Worm (Caenorhabditis elegans): Measurements from ENCODE around the gene kbp-3.

- no peak for TF ChIP-seq him-1 (tag; optimal IDR thresholded peaks at IDR 0.05)
- TF ChIP-seq W03F9.2 (tag; optimal IDR thresholded peaks at IDR 0.05), result no peak
- TF ChIP-seq dao-5 (tag; optimal IDR thresholded peaks at IDR 0.05), result no peak
These were observed 18.4 kb upstream of the kbp-3 start, which contains the start of gene F26H11.4 for ce11 chrII:14408312-14408711.

All from whole organism, L4/young adult.